Fruit fly (Drosophila melanogaster): ENCODE data around the gene kon.

Gene kon

DNA sequence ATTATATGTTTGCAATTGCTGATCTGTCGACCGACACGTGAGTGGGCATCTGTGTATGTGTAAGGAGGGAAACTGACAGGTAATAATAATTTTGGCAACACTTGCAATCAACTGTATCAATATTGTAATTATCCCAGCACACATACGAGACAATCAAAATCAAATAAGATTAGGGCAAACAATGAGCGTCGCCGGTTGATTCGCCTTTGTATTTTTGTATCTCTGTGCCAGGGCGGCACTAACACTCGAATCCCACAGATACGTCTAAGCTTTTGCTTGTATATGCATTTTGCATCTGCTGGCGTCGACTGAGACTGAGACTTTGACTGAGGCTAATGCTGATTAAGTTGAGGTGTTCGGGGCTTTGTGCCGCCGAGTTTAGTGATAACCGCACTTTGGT lies 5.4 kb upstream of the kon start, which contains the start of gene Ugt301D1 (continued):
- TF ChIP-seq Abd-B (GFP tag; optimal IDR thresholded peaks at IDR 0.05) (no peak), CG15514 (GFP tag; optimal IDR thresholded peaks at IDR 0.05) (peak; percentile 28), D19B (GFP tag; optimal IDR thresholded peaks at IDR 0.05) (no peak), Asciz (GFP tag; optimal IDR thresholded peaks at IDR 0.05) (peak; percentile 7), maf-S (GFP tag; optimal IDR thresholded peaks at IDR 0.05) (no peak), CG3995 (GFP tag; optimal IDR thresholded peaks at IDR 0.05) (no peak), seq (GFP tag; IDR thresholded peaks at IDR 0.05) (no peak), CG6175 (GFP tag; IDR thresholded peaks at IDR 0.05) (no peak), gsb-n (tag; optimal IDR thresholded peaks at IDR 0.05) (no peak), ind (GFP tag; optimal IDR thresholded peaks at IDR 0.05) (no peak), CG17829 (tag; optimal IDR thresholded peaks at IDR 0.05) (no peak), Rfx (GFP tag; IDR thresholded peaks at IDR 0.05) (no peak), HLH4C (GFP tag; IDR thresholded peaks at IDR 0.05; ENCODE audit: partially characterized antibody) (no peak), CG7928 (GFP tag; optimal IDR thresholded peaks at IDR 0.05) (no peak), Atf6 (GFP tag; IDR thresholded peaks at IDR 0.05) (no peak), chn (GFP tag; optimal IDR thresholded peaks at IDR 0.05) (no peak), lov (optimal IDR thresholded peaks at IDR 0.05) (no peak), lov (GFP tag; IDR thresholded peaks at IDR 0.05) (no peak), ac (GFP tag; optimal IDR thresholded peaks at IDR 0.05) (no peak), onecut (GFP tag; IDR thresholded peaks at IDR 0.05) (no peak), CG10274 (GFP tag; optimal IDR thresholded peaks at IDR 0.05) (no peak), lab (GFP tag; optimal IDR thresholded peaks at IDR 0.05) (peak; percentile 51), pnt (GFP tag; optimal IDR thresholded peaks at IDR 0.05) (no peak)

DNA sequence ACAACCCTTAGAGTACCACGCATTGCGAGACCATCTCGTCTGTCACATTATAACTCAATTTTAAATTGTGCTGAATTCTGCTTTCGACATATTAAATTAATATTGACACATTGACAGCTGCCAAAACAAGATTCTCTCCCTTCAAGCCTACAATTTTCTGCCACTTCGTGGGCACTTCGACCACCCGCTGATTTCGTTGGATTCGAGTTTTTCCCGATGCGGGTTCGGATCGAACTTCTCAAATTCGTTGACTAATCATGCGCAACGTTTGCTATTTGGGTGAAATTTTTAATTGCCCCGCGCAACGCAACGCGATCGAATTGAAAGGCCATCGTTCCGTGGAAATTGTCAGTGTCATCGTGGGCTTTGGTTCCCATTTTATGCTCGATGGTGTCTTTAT lies 3.1 kb upstream of the kon start:
- TF ChIP-seq CG15514 (GFP tag; optimal IDR thresholded peaks at IDR 0.05) = peak; percentile 6
- TF ChIP-seq lab (GFP tag; optimal IDR thresholded peaks at IDR 0.05) = peak; percentile 49
- TF ChIP-seq bsh (GFP tag; optimal IDR thresholded peaks at IDR 0.05) = no peak
- no peak for TF ChIP-seq Dad (GFP tag; optimal IDR thresholded peaks at IDR 0.05)
- TF ChIP-seq CG6813 (GFP tag; optimal IDR thresholded peaks at IDR 0.05) = peak; percentile 1
- peak; percentile 47 for TF ChIP-seq Med (GFP tag)
- TF ChIP-seq Blimp-1 (GFP tag; optimal IDR thresholded peaks at IDR 0.05) = no peak
- no peak for TF ChIP-seq lov (optimal IDR thresholded peaks at IDR 0.05)
- no peak for TF ChIP-seq lov (GFP tag; IDR thresholded peaks at IDR 0.05)
- TF ChIP-seq CG8281 (tag; optimal IDR thresholded peaks at IDR 0.05) = peak; percentile 67
- peak; percentile 23 for TF ChIP-seq Hmr (GFP tag; optimal IDR thresholded peaks at IDR 0.05)
- peak; percentile 15 for TF ChIP-seq CG3281 (GFP tag; optimal IDR thresholded peaks at IDR 0.05)
- TF ChIP-seq Deaf1 (tag; optimal IDR thresholded peaks at IDR 0.05) = peak; percentile 50
- TF ChIP-seq CG13894 (tag; optimal IDR thresholded peaks at IDR 0.05) = peak; percentile 42
- peak; percentile 20 for TF ChIP-seq CG5180 (GFP tag; optimal IDR thresholded peaks at IDR 0.05)
- peak; percentile 77 for TF ChIP-seq gcm (GFP tag; optimal IDR thresholded peaks at IDR 0.05)
- TF ChIP-seq schlank (tag; optimal IDR thresholded peaks at IDR 0.05) = peak; percentile 8
- peak; percentile 17 for TF ChIP-seq Ets65A (GFP tag)

DNA sequence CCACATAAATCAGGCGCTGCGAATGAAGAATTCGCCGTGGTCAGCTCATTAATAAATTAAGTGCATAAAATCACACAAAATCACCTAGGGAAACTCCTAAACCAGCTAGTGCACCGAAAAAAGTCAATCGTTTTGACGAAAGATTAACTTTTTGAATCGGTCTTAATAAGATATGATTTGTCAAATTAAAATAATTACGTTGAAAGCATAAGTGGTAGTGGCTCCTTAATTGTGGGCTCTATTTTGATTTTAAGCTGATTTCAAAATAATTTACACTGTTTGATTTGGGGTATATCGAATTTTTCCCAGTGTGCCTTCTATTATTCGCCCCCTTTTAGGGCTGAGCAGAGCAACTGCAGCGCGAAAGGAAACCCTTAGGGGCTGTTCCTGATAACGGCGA lies 1.7 kb upstream of the kon start:
- TF ChIP-seq Ets65A (GFP tag) (peak; percentile 93), sd (tag; optimal IDR thresholded peaks at IDR 0.05) (no peak), CG2120 (GFP tag; optimal IDR thresholded peaks at IDR 0.05) (no peak), Nf-YC (tag; optimal IDR thresholded peaks at IDR 0.05) (no peak), Pdp1 (GFP tag; optimal IDR thresholded peaks at IDR 0.05) (peak in 1 of 2 experiments; percentile 5), sug (tag; optimal IDR thresholded peaks at IDR 0.05) (no peak), CG11504 (tag; optimal IDR thresholded peaks at IDR 0.05) (peak; percentile 66), CG1529 (GFP tag; optimal IDR thresholded peaks at IDR 0.05) (peak; percentile 32), YL-1 (GFP tag; optimal IDR thresholded peaks at IDR 0.05) (no peak), tap (tag; optimal IDR thresholded peaks at IDR 0.05) (peak; percentile 24), CG9727 (GFP tag; optimal IDR thresholded peaks at IDR 0.05) (peak; percentile 36), CG2712 (tag; optimal IDR thresholded peaks at IDR 0.05) (peak; percentile 77), CG7839 (tag; optimal IDR thresholded peaks at IDR 0.05) (peak; percentile 42), dati (GFP tag; IDR thresholded peaks at IDR 0.05) (no peak), CG6813 (GFP tag; optimal IDR thresholded peaks at IDR 0.05) (peak; percentile 21)
